Worm (Caenorhabditis elegans) whole organism, L3 larva: ENCODE results near the gene F01D5.7.

Experiments
- R02D3.7 ChIP-seq: fragments of 150-350 bp; optimal IDR thresholded peaks from 2 replicates; lab custom pipeline; 2014; ENCODE audit warnings: missing biosample characterization, missing genetic modification characterization
- ZK546.5 ChIP-seq: sonication (generic microtip); optimal IDR thresholded peaks from 2 replicates; lab custom pipeline; 2017; ENCODE audit warnings: missing biosample characterization, missing genetic modification characterization
- aly-2 ChIP-seq: fragments of 150-350 bp; optimal IDR thresholded peaks from 2 replicates; lab custom pipeline; 2014; ENCODE audit warnings: missing biosample characterization, missing genetic modification characterization
- ama-1 ChIP-seq: fragments of 150-350 bp; optimal IDR thresholded peaks from 2 replicates; lab custom pipeline; 2018
- ceh-16 ChIP-seq: sonication (generic microtip); optimal IDR thresholded peaks from 2 replicates; lab custom pipeline; 2017; ENCODE audit warnings: missing biosample characterization, missing genetic modification characterization
- ceh-28 ChIP-seq: fragments of 150-350 bp; optimal IDR thresholded peaks from 2 replicates; lab custom pipeline; 2014; ENCODE audit warnings: missing biosample characterization, missing genetic modification reagents, missing genetic modification characterization
- ceh-82 ChIP-seq: fragments of 150-350 bp; optimal IDR thresholded peaks from 2 replicates; lab custom pipeline; 2014; ENCODE audit warnings: missing biosample characterization, missing genetic modification characterization
- ceh-9 ChIP-seq: sonication (generic microtip); optimal IDR thresholded peaks from 2 replicates; lab custom pipeline; 2018; ENCODE audit warnings: missing biosample characterization, missing genetic modification characterization
- daf-12 ChIP-seq: fragments of 150-350 bp; optimal IDR thresholded peaks from 2 replicates; lab custom pipeline; 2014; ENCODE audit warnings: missing biosample characterization, missing genetic modification reagents, missing genetic modification characterization
- egl-27 ChIP-seq: sonication (generic microtip); optimal IDR thresholded peaks from 4 replicates; lab custom pipeline; 2017; ENCODE audit warnings: missing biosample characterization, missing genetic modification reagents, missing genetic modification characterization
- egl-5 ChIP-seq: fragments of 150-350 bp; optimal IDR thresholded peaks from 2 replicates; lab custom pipeline; 2017; ENCODE audit warnings: missing biosample characterization, missing genetic modification reagents, missing genetic modification characterization, inconsistent platforms
- elt-1 ChIP-seq: fragments of 150-350 bp; optimal IDR thresholded peaks from 2 replicates; lab custom pipeline; 2014; ENCODE audit warnings: missing biosample characterization, missing genetic modification characterization
- elt-2 ChIP-seq: sonication (generic microtip); optimal IDR thresholded peaks from 2 replicates; lab custom pipeline; 2016; ENCODE audit warnings: missing genetic modification reagents, mild to moderate bottlenecking, missing genetic modification characterization, missing compliant biosample characterization
- elt-3 ChIP-seq, 3 experiments: fragments of 150-350 bp in 1 of 3; sonication (generic microtip) in 2 of 3; optimal IDR thresholded peaks; 2 replicates in 2 of 3; 4 replicates in 1 of 3; lab custom pipeline; 2014 to 2017; ENCODE audit warnings: missing biosample characterization in 3 of 3, missing genetic modification characterization in 3 of 3
- eor-1 ChIP-seq, 2 experiments: fragments of 150-350 bp; optimal IDR thresholded peaks; 2 replicates each; lab custom pipeline; 2014 to 2018; ENCODE audit warnings: missing biosample characterization in 2 of 2, missing genetic modification characterization in 2 of 2
- fkh-10 ChIP-seq: sonication (generic microtip); optimal IDR thresholded peaks from 2 replicates; lab custom pipeline; 2017; ENCODE audit warnings: missing biosample characterization, missing genetic modification reagents, missing genetic modification characterization
- fkh-2 ChIP-seq: fragments of 150-350 bp; optimal IDR thresholded peaks from 2 replicates; lab custom pipeline; 2014; ENCODE audit warnings: missing biosample characterization, missing genetic modification reagents, missing genetic modification characterization
- fos-1 ChIP-seq: fragments of 150-350 bp; optimal IDR thresholded peaks from 2 replicates; lab custom pipeline; 2014; ENCODE audit warnings: missing biosample characterization, missing genetic modification characterization
- hmg-11 ChIP-seq: sonication (generic microtip); optimal IDR thresholded peaks from 2 replicates; lab custom pipeline; 2016; ENCODE audit warnings: missing genetic modification characterization, missing compliant biosample characterization
- jun-1 ChIP-seq: fragments of 150-350 bp; optimal IDR thresholded peaks from 2 replicates; lab custom pipeline; 2014; ENCODE audit warnings: missing biosample characterization, missing genetic modification reagents, missing genetic modification characterization
- lin-15B ChIP-seq: fragments of 150-350 bp; optimal IDR thresholded peaks from 2 replicates; lab custom pipeline; 2014; ENCODE audit warnings: missing biosample characterization, missing genetic modification characterization
- lin-39 ChIP-seq: fragments of 150-350 bp; optimal IDR thresholded peaks from 2 replicates; lab custom pipeline; 2018; ENCODE audit warnings: missing biosample characterization, missing genetic modification reagents, missing genetic modification characterization
- lsy-12 ChIP-seq: sonication (generic microtip); optimal IDR thresholded peaks from 2 replicates; lab custom pipeline; 2016; ENCODE audit warnings: mild to moderate bottlenecking, missing genetic modification characterization, missing compliant biosample characterization
- mdl-1 ChIP-seq: fragments of 150-350 bp; optimal IDR thresholded peaks from 2 replicates; lab custom pipeline; 2014; ENCODE audit warnings: missing biosample characterization, missing genetic modification characterization
- mml-1 ChIP-seq: fragments of 150-350 bp; sonication (generic microtip); optimal IDR thresholded peaks from 3 replicates; lab custom pipeline; 2014; ENCODE audit warnings: missing biosample characterization, missing genetic modification characterization
- nfya-1 ChIP-seq: sonication (generic microtip); optimal IDR thresholded peaks from 2 replicates; lab custom pipeline; 2017; ENCODE audit warnings: missing genetic modification characterization, mild to moderate bottlenecking, missing compliant biosample characterization, antibody characterized with exemption, moderate library complexity; ENCODE audit not compliant: insufficient read depth
- nhr-11 ChIP-seq: fragments of 150-350 bp; optimal IDR thresholded peaks from 2 replicates; lab custom pipeline; 2014; ENCODE audit warnings: missing biosample characterization, missing genetic modification characterization
- nhr-12 ChIP-seq: fragments of 150-350 bp; optimal IDR thresholded peaks from 2 replicates; lab custom pipeline; 2014; ENCODE audit warnings: missing biosample characterization, missing genetic modification characterization
- nhr-23 ChIP-seq: fragments of 150-350 bp; optimal IDR thresholded peaks from 2 replicates; lab custom pipeline; 2014; ENCODE audit warnings: missing biosample characterization, missing genetic modification reagents, missing genetic modification characterization
- nhr-237 ChIP-seq: fragments of 150-350 bp; optimal IDR thresholded peaks from 2 replicates; lab custom pipeline; 2014; ENCODE audit warnings: missing biosample characterization, missing genetic modification characterization
- nhr-25 ChIP-seq: sonication (generic microtip); optimal IDR thresholded peaks from 2 replicates; lab custom pipeline; 2017; ENCODE audit warnings: missing biosample characterization, missing genetic modification characterization
- nhr-28 ChIP-seq: fragments of 150-350 bp; optimal IDR thresholded peaks from 2 replicates; lab custom pipeline; 2014; ENCODE audit warnings: missing biosample characterization, missing genetic modification characterization
- nhr-43 ChIP-seq: sonication (generic microtip); optimal IDR thresholded peaks from 2 replicates; lab custom pipeline; 2016; ENCODE audit warnings: mild to moderate bottlenecking, missing genetic modification characterization, missing compliant biosample characterization; ENCODE audit not compliant: poor library complexity, severe bottlenecking
- nhr-67 ChIP-seq: fragments of 150-350 bp; optimal IDR thresholded peaks from 2 replicates; lab custom pipeline; 2014; ENCODE audit warnings: missing biosample characterization, missing genetic modification characterization
- nhr-76 ChIP-seq: fragments of 150-350 bp; sonication (generic microtip); optimal IDR thresholded peaks from 5 replicates; lab custom pipeline; 2014; ENCODE audit warnings: missing biosample characterization, missing genetic modification characterization
- nhr-77 ChIP-seq: fragments of 150-350 bp; optimal IDR thresholded peaks from 2 replicates; lab custom pipeline; 2014; ENCODE audit warnings: missing biosample characterization, missing genetic modification characterization
- pha-4 ChIP-seq: fragments of 150-350 bp; optimal IDR thresholded peaks from 2 replicates; lab custom pipeline; 2014; ENCODE audit warnings: missing biosample characterization, missing genetic modification reagents, missing genetic modification characterization
- pqm-1 ChIP-seq: fragments of 150-350 bp; optimal IDR thresholded peaks from 2 replicates; lab custom pipeline; 2017; ENCODE audit warnings: missing biosample characterization, missing genetic modification characterization, inconsistent platforms
- sea-2 ChIP-seq: fragments of 150-350 bp; sonication (generic microtip); optimal IDR thresholded peaks from 4 replicates; lab custom pipeline; 2014; ENCODE audit warnings: missing biosample characterization, missing genetic modification reagents, missing genetic modification characterization
- skn-1 ChIP-seq: fragments of 150-350 bp; optimal IDR thresholded peaks from 2 replicates; lab custom pipeline; 2014; ENCODE audit warnings: missing biosample characterization, missing genetic modification characterization
- snpc-4 ChIP-seq: fragments of 150-350 bp; optimal IDR thresholded peaks from 2 replicates; lab custom pipeline; 2014; ENCODE audit warnings: missing biosample characterization, missing genetic modification characterization
- tbx-2 ChIP-seq: sonication (generic microtip); optimal IDR thresholded peaks from 2 replicates; lab custom pipeline; 2016; ENCODE audit warnings: mild to moderate bottlenecking, missing genetic modification characterization, missing compliant biosample characterization
- unc-39 ChIP-seq: sonication (generic microtip); optimal IDR thresholded peaks from 4 replicates; lab custom pipeline; 2017; ENCODE audit warnings: missing biosample characterization, missing genetic modification characterization
- unc-62 ChIP-seq: fragments of 150-350 bp; sonication (generic microtip); optimal IDR thresholded peaks from 4 replicates; lab custom pipeline; 2014; ENCODE audit warnings: missing biosample characterization, missing genetic modification reagents, missing genetic modification characterization
- zag-1 ChIP-seq: fragments of 150-350 bp; optimal IDR thresholded peaks from 2 replicates; lab custom pipeline; 2014; ENCODE audit warnings: missing biosample characterization, missing genetic modification characterization
- ztf-11 ChIP-seq: fragments of 150-350 bp; optimal IDR thresholded peaks from 2 replicates; lab custom pipeline; 2014; ENCODE audit warnings: missing biosample characterization, missing genetic modification characterization
- ztf-4 ChIP-seq: fragments of 150-350 bp; optimal IDR thresholded peaks from 2 replicates; lab custom pipeline; 2014; ENCODE audit warnings: missing biosample characterization, missing genetic modification characterization

The F01D5.7 gene

DNA sequence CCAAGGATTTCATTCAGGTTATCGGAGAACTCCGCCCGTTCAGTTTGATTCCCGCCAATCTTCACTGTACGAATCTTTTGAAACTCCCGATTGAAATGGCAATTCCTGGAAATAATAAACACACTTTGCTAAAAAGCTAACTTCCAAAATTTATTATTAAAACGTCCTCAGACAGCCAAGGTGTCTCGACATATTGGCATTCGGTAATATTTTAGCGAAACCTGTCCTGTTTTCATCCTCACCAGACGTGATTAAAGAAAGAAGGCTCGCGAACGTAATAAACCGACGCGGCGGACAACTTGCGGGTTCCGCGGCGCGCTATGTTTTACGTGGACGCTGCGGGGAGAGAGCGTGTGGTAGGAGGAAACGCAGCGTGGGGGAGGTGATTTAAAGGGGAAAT, 9.7 kb downstream of the F01D5.7 start:
- TF ChIP-seq aly-2 (no peak), nhr-28 (tag; lab: Kevin White, UChicago) (no peak), nhr-237 (tag; lab: Kevin White, UChicago) (no peak), pha-4 (tag; lab: Kevin White, UChicago) (peak; percentile 52), ztf-11 (tag; lab: Kevin White, UChicago) (no peak), ceh-16 (tag; lab: Kevin White, UChicago) (no peak), R02D3.7 (tag; lab: Kevin White, UChicago) (peak; percentile 41), lsy-12 (tag; lab: Kevin White, UChicago) (peak; percentile 84), eor-1 (tag; optimal IDR thresholded peaks at IDR 0.05; lab: Kevin White, UChicago) (no peak), ceh-9 (tag; lab: Kevin White, UChicago) (no peak), jun-1 (tag; lab: Kevin White, UChicago) (peak; percentile 26), nhr-25 (tag; lab: Kevin White, UChicago) (peak; percentile 65), snpc-4 (tag; lab: Kevin White, UChicago) (peak; percentile 99), nhr-23 (peak; percentile 78), nfya-1 (peak; percentile 74), nhr-77 (tag; lab: Kevin White, UChicago) (peak; percentile 69), nhr-67 (tag; lab: Kevin White, UChicago) (no peak), elt-3 (tag; optimal IDR thresholded peaks at IDR 0.05; lab: Kevin White, UChicago) (no peak), fkh-2 (peak; percentile 62), unc-62 (GFP tag; lab: Kevin White, UChicago) (no peak), elt-2 (tag; lab: Kevin White, UChicago) (peak; percentile 62), nhr-12 (tag; lab: Kevin White, UChicago) (no peak), skn-1 (tag; lab: Kevin White, UChicago) (peak; percentile 39), ztf-4 (tag; lab: Kevin White, UChicago) (no peak), hmg-11 (peak; percentile 75), daf-12 (tag; lab: Kevin White, UChicago) (no peak), sea-2 (GFP tag; lab: Kevin White, UChicago) (no peak), nhr-11 (tag; lab: Kevin White, UChicago) (no peak), ceh-28 (no peak), unc-39 (no peak), tbx-2 (peak; percentile 71), egl-27 (tag; lab: Kevin White, UChicago) (no peak), fkh-10 (GFP tag; lab: Kevin White, UChicago) (no peak), mml-1 (tag; lab: Kevin White, UChicago) (no peak), lin-39 (tag; lab: Kevin White, UChicago) (peak; percentile 50), pqm-1 (tag; lab: Kevin White, UChicago) (peak; percentile 79), zag-1 (tag; lab: Kevin White, UChicago) (no peak), ama-1 (lab: Kevin White, UChicago) (peak; percentile 98), mdl-1 (tag; lab: Kevin White, UChicago) (no peak), nhr-43 (tag; lab: Kevin White, UChicago) (peak; percentile 79), lin-15B (tag; lab: Kevin White, UChicago) (peak; percentile 62), fos-1 (tag; lab: Kevin White, UChicago) (no peak), elt-1 (tag; lab: Kevin White, UChicago) (no peak), ZK546.5 (no peak), egl-5 (tag; lab: Kevin White, UChicago) (no peak), nhr-76 (tag; lab: Kevin White, UChicago) (no peak), ceh-82 (tag; lab: Kevin White, UChicago) (peak; percentile 55)
